Comparison of ENCODE assay signal across 3 fruit fly cellular contexts in genomic region chr3L:6550978-6551339, dm6.
A peak's percentile ranks its signal among the peaks of the same experiment; 100 is the strongest.
TF ChIP-seq lines count a peak whose summit lies in the region.

No protein-coding gene starts in this region.

- TF ChIP-seq CTCF in whole organism, embryonic (GFP tag; optimal IDR thresholded peaks at IDR 0.05; lab: Kevin White, UChicago): no peak

TF ChIP-seq in whole organism, adult, 20 proteins besides CTCF, POLR2A, EP300 and RAD21:
- TF ChIP-seq CG7101 (tag; optimal IDR thresholded peaks at IDR 0.05; lab: Kevin White, UChicago): no peak
- TF ChIP-seq pad (GFP tag; optimal IDR thresholded peaks at IDR 0.05; lab: Kevin White, UChicago): peak; percentile 72

TF ChIP-seq in whole organism, embryonic, 481 proteins besides CTCF, POLR2A, EP300 and RAD21:
- TF ChIP-seq onecut (GFP tag; IDR thresholded peaks at IDR 0.05; lab: Robert Waterston, UW): no peak
- no peak for TF ChIP-seq CG11560 (tag; IDR thresholded peaks at IDR 0.05; lab: Robert Waterston, UW)
- TF ChIP-seq CG15601 (tag; optimal IDR thresholded peaks at IDR 0.05; lab: Kevin White, UChicago): no peak
- TF ChIP-seq mam (GFP tag; optimal IDR thresholded peaks at IDR 0.05; lab: Kevin White, UChicago): no peak
- TF ChIP-seq Bgb (GFP tag; IDR thresholded peaks at IDR 0.05; lab: Robert Waterston, UW; ENCODE audit: partially characterized antibody): no peak
- TF ChIP-seq CG33213 (GFP tag; optimal IDR thresholded peaks at IDR 0.05; lab: Kevin White, UChicago): no peak
- no peak for TF ChIP-seq p53 (GFP tag; optimal IDR thresholded peaks at IDR 0.05; lab: Kevin White, UChicago)
- TF ChIP-seq Jarid2 (GFP tag; optimal IDR thresholded peaks at IDR 0.05; lab: Kevin White, UChicago): peak; percentile 43
- TF ChIP-seq ERR (GFP tag; optimal IDR thresholded peaks at IDR 0.05; lab: Kevin White, UChicago): no peak
- peak; percentile 42 for TF ChIP-seq cwo (GFP tag; optimal IDR thresholded peaks at IDR 0.05; lab: Kevin White, UChicago)
- no peak for TF ChIP-seq CG6254 (GFP tag; optimal IDR thresholded peaks at IDR 0.05; lab: Kevin White, UChicago)
- TF ChIP-seq lilli (GFP tag; optimal IDR thresholded peaks at IDR 0.05; lab: Kevin White, UChicago): no peak
- no peak for TF ChIP-seq H2.0 (GFP tag; IDR thresholded peaks at IDR 0.05; lab: Robert Waterston, UW)
- no peak for TF ChIP-seq Rx (GFP tag; IDR thresholded peaks at IDR 0.05; lab: Robert Waterston, UW)
- TF ChIP-seq ATbp (GFP tag; optimal IDR thresholded peaks at IDR 0.05; lab: Kevin White, UChicago): no peak
- TF ChIP-seq CG11696 (GFP tag; IDR thresholded peaks at IDR 0.05; lab: Robert Waterston, UW): no peak
- TF ChIP-seq pzg (GFP tag; optimal IDR thresholded peaks at IDR 0.05; lab: Kevin White, UChicago): no peak
- TF ChIP-seq CG13894 (tag; optimal IDR thresholded peaks at IDR 0.05; lab: Kevin White, UChicago): peak; percentile 95
- TF ChIP-seq HLH3B (GFP tag; IDR thresholded peaks at IDR 0.05; lab: Robert Waterston, UW): no peak
- TF ChIP-seq sens (GFP tag; lab: Kevin White, UChicago): peak; percentile 20
- TF ChIP-seq ara (GFP tag; IDR thresholded peaks at IDR 0.05; lab: Robert Waterston, UW): no peak
- TF ChIP-seq CG1792 (GFP tag; optimal IDR thresholded peaks at IDR 0.05; lab: Kevin White, UChicago): no peak
- no peak for TF ChIP-seq CG11723 (GFP tag; optimal IDR thresholded peaks at IDR 0.05; lab: Kevin White, UChicago)
- TF ChIP-seq Sry-β (GFP tag; optimal IDR thresholded peaks at IDR 0.05; lab: Kevin White, UChicago): no peak
- TF ChIP-seq Trl (optimal IDR thresholded peaks at IDR 0.05; lab: Kevin White, UChicago): peak; percentile 68
- TF ChIP-seq Trl (GFP tag; optimal IDR thresholded peaks at IDR 0.05; lab: Kevin White, UChicago): no peak

TF ChIP-seq in whole organism, wandering third instar larva, 38 proteins besides CTCF, POLR2A, EP300 and RAD21:
- TF ChIP-seq foxo (GFP tag; optimal IDR thresholded peaks at IDR 0.05; lab: Kevin White, UChicago): no peak
- TF ChIP-seq CG32264 (GFP tag; optimal IDR thresholded peaks at IDR 0.05; lab: Kevin White, UChicago): no peak
- TF ChIP-seq sage (GFP tag; optimal IDR thresholded peaks at IDR 0.05; lab: Kevin White, UChicago): peak; percentile 49
